Fruit fly (Drosophila melanogaster): Measurements from ENCODE around the gene CG32700.

dm6 chrX:9594446-9594845, 43.8 kb upstream of the CG32700 start:
- TF ChIP-seq h (GFP tag; optimal IDR thresholded peaks at IDR 0.05) (no peak), dl (GFP tag; optimal IDR thresholded peaks at IDR 0.05; ENCODE audit: insufficient read depth in 1 of 2, partially characterized antibody in 2 of 2) (no peak), lola (GFP tag; optimal IDR thresholded peaks at IDR 0.05) (no peak), pan (optimal IDR thresholded peaks at IDR 0.05) (no peak), Vsx2 (GFP tag; optimal IDR thresholded peaks at IDR 0.05; ENCODE audit: partially characterized antibody) (no peak), Sp1 (GFP tag; optimal IDR thresholded peaks at IDR 0.05) (no peak), psq (GFP tag; optimal IDR thresholded peaks at IDR 0.05) (no peak), rgr (GFP tag; optimal IDR thresholded peaks at IDR 0.05) (no peak), Hr78 (GFP tag; optimal IDR thresholded peaks at IDR 0.05) (no peak), Dfd (GFP tag; optimal IDR thresholded peaks at IDR 0.05) (no peak), jim (GFP tag; optimal IDR thresholded peaks at IDR 0.05) (no peak)
